Fruit fly (Drosophila melanogaster) whole organism, embryonic: ENCODE measurements around the gene Scgbeta.

Experiments used
- B-H1 ChIP-seq: fragments of 200-800 bp; sonication (Bioruptor generic); IDR thresholded peaks from 3 replicates; pipeline ENCODE4 v1.3.6; 2022; ENCODE audit warnings: missing biosample characterization, missing genetic modification characterization
- Bgb ChIP-seq: fragments of 200-800 bp; sonication (Bioruptor generic); IDR thresholded peaks from 2 replicates; pipeline ENCODE4 v1.3.6; 2022; ENCODE audit warnings: missing biosample characterization, missing genetic modification characterization; ENCODE audit not compliant: partially characterized antibody
- CG11456 ChIP-seq: fragments of 200-800 bp; sonication (Bioruptor generic); IDR thresholded peaks from 3 replicates; pipeline ENCODE4 v1.3.6; 2022; ENCODE audit warnings: missing biosample characterization, missing genetic modification characterization
- CG1233 ChIP-seq: fragments of 200-800 bp; sonication (Bioruptor generic); optimal IDR thresholded peaks from 4 replicates; lab custom pipeline; 2018; ENCODE audit warnings: missing biosample characterization, mild to moderate bottlenecking, missing genetic modification characterization
- CG13894 ChIP-seq: fragments of 200-800 bp; sonication (Bioruptor generic); optimal IDR thresholded peaks from 3 replicates; lab custom pipeline; 2018; ENCODE audit warnings: missing biosample characterization, mild to moderate bottlenecking, missing genetic modification characterization, moderate library complexity
- CG14710 ChIP-seq: fragments of 200-800 bp; sonication (Bioruptor generic); optimal IDR thresholded peaks from 3 replicates; lab custom pipeline; 2019; ENCODE audit warnings: missing biosample characterization, mild to moderate bottlenecking, missing genetic modification characterization, moderate library complexity
- CG15073 ChIP-seq: fragments of 200-800 bp; sonication (Bioruptor generic); optimal IDR thresholded peaks from 2 replicates; lab custom pipeline; 2016; ENCODE audit warnings: missing biosample characterization, missing genetic modification characterization
- CG2129 ChIP-seq: fragments of 200-800 bp; sonication (Bioruptor generic); IDR thresholded peaks from 2 replicates; pipeline ENCODE4 v1.3.6; 2022; ENCODE audit warnings: missing biosample characterization, missing genetic modification characterization; ENCODE audit not compliant: partially characterized antibody
- CG4707 ChIP-seq: fragments of 200-800 bp; sonication (Bioruptor generic); optimal IDR thresholded peaks from 2 replicates; lab custom pipeline; 2018; ENCODE audit warnings: missing biosample characterization, mild to moderate bottlenecking, missing genetic modification characterization, moderate library complexity
- CG6854 ChIP-seq: fragments of 200-800 bp; sonication (Bioruptor generic); optimal IDR thresholded peaks from 3 replicates; lab custom pipeline; 2017; ENCODE audit warnings: missing biosample characterization, mild to moderate bottlenecking, missing genetic modification characterization
- CG7987 ChIP-seq: fragments of 200-800 bp; sonication (Bioruptor generic); optimal IDR thresholded peaks from 2 replicates; lab custom pipeline; 2018; ENCODE audit warnings: missing biosample characterization, mild to moderate bottlenecking, missing genetic modification characterization, moderate library complexity
- Elba2 ChIP-seq: fragments of 200-800 bp; sonication (Bioruptor generic); optimal IDR thresholded peaks from 3 replicates; lab custom pipeline; 2016; ENCODE audit warnings: missing biosample characterization, missing genetic modification characterization
- Ets65A ChIP-seq: fragments of 200-800 bp; sonication (Bioruptor generic); peaks from one replicate; lab custom pipeline; 2016; ENCODE audit warnings: missing biosample characterization, missing genetic modification characterization
- Fer2 ChIP-seq: fragments of 200-800 bp; sonication (Bioruptor generic); optimal IDR thresholded peaks from 2 replicates; lab custom pipeline; 2018; ENCODE audit warnings: missing biosample characterization, mild to moderate bottlenecking, missing genetic modification characterization, moderate library complexity
- Fer3 ChIP-seq: fragments of 200-800 bp; sonication (Bioruptor generic); optimal IDR thresholded peaks from 2 replicates; lab custom pipeline; 2018; ENCODE audit warnings: missing biosample characterization, mild to moderate bottlenecking, missing genetic modification characterization, moderate library complexity
- HHEX ChIP-seq: fragments of 200-800 bp; sonication (Bioruptor generic); optimal IDR thresholded peaks from 3 replicates; lab custom pipeline; 2017; ENCODE audit warnings: missing biosample characterization, mild to moderate bottlenecking, missing genetic modification characterization, missing genetic modification reagents
- HLH4C ChIP-seq: fragments of 200-800 bp; sonication (Bioruptor generic); IDR thresholded peaks from 3 replicates; pipeline ENCODE4 v1.3.6; 2022; ENCODE audit warnings: missing biosample characterization, missing genetic modification characterization; ENCODE audit not compliant: partially characterized antibody
- Hmr ChIP-seq: fragments of 200-800 bp; sonication (Bioruptor generic); optimal IDR thresholded peaks from 3 replicates; lab custom pipeline; 2017; ENCODE audit warnings: mild to moderate bottlenecking, missing biosample characterization, missing genetic modification reagents, missing genetic modification characterization
- Hr39 ChIP-seq: fragments of >200 bp; optimal IDR thresholded peaks from 2 replicates; lab custom pipeline; 2017
- Hr78 ChIP-seq, 2 experiments: fragments of 200-800 bp in 1 of 2; fragments of >200 bp in 1 of 2; sonication (Bioruptor generic) in 1 of 2; optimal IDR thresholded peaks; 2 replicates each; lab custom pipeline; 2017 to 2019; ENCODE audit warnings: missing biosample characterization in 2 of 2, missing genetic modification characterization in 2 of 2, mild to moderate bottlenecking in 1 of 2, moderate library complexity in 1 of 2
- MESR4 ChIP-seq: fragments of 200-800 bp; sonication (Bioruptor generic); optimal IDR thresholded peaks from 2 replicates; lab custom pipeline; 2018; ENCODE audit warnings: missing biosample characterization, mild to moderate bottlenecking, missing genetic modification characterization, moderate library complexity
- Rfx ChIP-seq: fragments of 200-800 bp; sonication (Bioruptor generic); IDR thresholded peaks from 2 replicates; pipeline ENCODE4 v1.3.6; 2022; ENCODE audit warnings: missing biosample characterization, missing genetic modification characterization
- Sry-δ ChIP-seq: fragments of 200-800 bp; sonication (Bioruptor generic); optimal IDR thresholded peaks from 2 replicates; lab custom pipeline; 2016; ENCODE audit warnings: missing biosample characterization, missing genetic modification characterization
- TFAM ChIP-seq: fragments of 200-800 bp; sonication (Bioruptor generic); optimal IDR thresholded peaks from 2 replicates; lab custom pipeline; 2017; ENCODE audit warnings: missing biosample characterization, missing genetic modification characterization, inconsistent platforms
- abd-A ChIP-seq: fragments of 200-800 bp; sonication (Bioruptor generic); optimal IDR thresholded peaks from 3 replicates; lab custom pipeline; 2019; ENCODE audit warnings: missing biosample characterization, mild to moderate bottlenecking, missing genetic modification characterization, moderate library complexity
- bbx ChIP-seq: fragments of 200-800 bp; sonication (Bioruptor generic); IDR thresholded peaks from 2 replicates; pipeline ENCODE4 v1.3.6; 2022; ENCODE audit warnings: missing biosample characterization, missing genetic modification characterization; ENCODE audit not compliant: partially characterized antibody
- btn ChIP-seq: fragments of 200-800 bp; sonication (Bioruptor generic); optimal IDR thresholded peaks from 2 replicates; lab custom pipeline; 2016; ENCODE audit warnings: missing biosample characterization, missing genetic modification characterization
- cas ChIP-seq: fragments of 200-800 bp; sonication (Bioruptor generic); IDR thresholded peaks from 2 replicates; pipeline ENCODE4 v1.3.6; 2022; ENCODE audit warnings: missing biosample characterization, missing genetic modification characterization
- corto ChIP-seq: fragments of 200-800 bp; sonication (Bioruptor generic); optimal IDR thresholded peaks from 2 replicates; lab custom pipeline; 2016; ENCODE audit warnings: missing biosample characterization, mild to moderate bottlenecking, missing genetic modification characterization, moderate library complexity
- dimm ChIP-seq: fragments of 200-800 bp; sonication (Bioruptor generic); IDR thresholded peaks from 2 replicates; pipeline ENCODE4 v1.3.6; 2022; ENCODE audit warnings: missing biosample characterization, missing genetic modification characterization
- dmrt11E ChIP-seq: fragments of 200-800 bp; sonication (Bioruptor generic); optimal IDR thresholded peaks from 3 replicates; lab custom pipeline; 2018; ENCODE audit warnings: missing biosample characterization, mild to moderate bottlenecking, missing genetic modification characterization, moderate library complexity
- exex ChIP-seq: fragments of 200-800 bp; sonication (Bioruptor generic); optimal IDR thresholded peaks from 4 replicates; lab custom pipeline; 2018; ENCODE audit warnings: missing biosample characterization, mild to moderate bottlenecking, missing genetic modification characterization, moderate library complexity
- ftz-f1 ChIP-seq: fragments of 200-800 bp; sonication (Bioruptor generic); optimal IDR thresholded peaks from 2 replicates; lab custom pipeline; 2016; ENCODE audit warnings: missing biosample characterization, missing genetic modification characterization
- gfzf ChIP-seq: fragments of 200-800 bp; sonication (Bioruptor generic); optimal IDR thresholded peaks from 2 replicates; lab custom pipeline; 2016; ENCODE audit warnings: missing biosample characterization, mild to moderate bottlenecking, missing genetic modification characterization, moderate library complexity
- inv ChIP-seq: fragments of 200-800 bp; sonication (Bioruptor generic); IDR thresholded peaks from 2 replicates; pipeline ENCODE4 v1.3.6; 2022; ENCODE audit warnings: missing biosample characterization, missing genetic modification characterization; ENCODE audit not compliant: partially characterized antibody
- psq ChIP-seq: fragments of 200-800 bp; sonication (Bioruptor generic); optimal IDR thresholded peaks from 2 replicates; lab custom pipeline; 2017; ENCODE audit warnings: missing biosample characterization, missing genetic modification characterization
- rib ChIP-seq: fragments of 200-800 bp; sonication (Bioruptor generic); IDR thresholded peaks from 2 replicates; pipeline ENCODE4 v1.3.6; 2022; ENCODE audit warnings: missing biosample characterization, missing genetic modification characterization
- row ChIP-seq: fragments of 200-800 bp; sonication (Bioruptor generic); IDR thresholded peaks from 3 replicates; pipeline ENCODE4 v1.3.6; 2022; ENCODE audit warnings: missing biosample characterization, missing genetic modification characterization
- sug ChIP-seq: fragments of 200-800 bp; optimal IDR thresholded peaks from 2 replicates; lab custom pipeline; 2019; ENCODE audit warnings: missing biosample characterization, mild to moderate bottlenecking, missing genetic modification characterization, moderate library complexity
- tio ChIP-seq: fragments of 200-800 bp; sonication (Bioruptor generic); optimal IDR thresholded peaks from 2 replicates; lab custom pipeline; 2017; ENCODE audit warnings: missing biosample characterization, missing genetic modification characterization, inconsistent platforms
- tna ChIP-seq: fragments of 200-800 bp; sonication (Bioruptor generic); IDR thresholded peaks from 2 replicates; pipeline ENCODE4 v1.3.6; 2022; ENCODE audit warnings: missing biosample characterization, missing genetic modification characterization; ENCODE audit not compliant: partially characterized antibody
- toy ChIP-seq: fragments of 200-800 bp; sonication (Bioruptor generic); IDR thresholded peaks from 2 replicates; pipeline ENCODE4 v1.3.6; 2022; ENCODE audit warnings: missing biosample characterization, missing genetic modification characterization
- twi ChIP-seq: fragments of 200-800 bp; optimal IDR thresholded peaks from 2 replicates; lab custom pipeline; 2019; ENCODE audit warnings: missing biosample characterization, mild to moderate bottlenecking, missing genetic modification characterization, moderate library complexity

The Scgbeta gene

DNA sequence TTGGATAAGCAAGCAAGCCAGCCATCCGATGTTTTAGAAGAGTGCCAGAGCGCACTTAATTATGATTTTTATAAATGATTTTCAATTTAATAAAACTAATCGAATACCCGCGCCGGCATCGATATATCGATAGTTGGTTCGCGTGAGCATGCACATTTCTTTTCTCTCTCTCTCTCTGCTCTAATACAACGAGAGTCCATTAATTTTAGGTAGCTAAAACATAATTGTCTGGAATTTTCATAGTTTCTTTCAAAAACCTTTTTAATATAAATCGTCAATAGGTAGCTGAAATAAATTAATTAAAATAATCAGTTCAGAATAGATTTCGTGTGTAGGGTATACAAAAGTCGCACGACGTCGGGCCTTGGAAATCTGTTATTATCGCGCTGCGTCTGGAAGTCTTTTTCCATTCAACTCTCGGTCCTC lies 26.7 kb upstream of the Scgbeta start, which contains the start of gene CG18549 (continued):
- TF ChIP-seq MESR4 (GFP tag; lab: Kevin White, UChicago) (peak; percentile 97), Hmr (GFP tag; lab: Kevin White, UChicago) (peak; percentile 100), CG6854 (GFP tag; lab: Kevin White, UChicago) (peak; percentile 100), toy (GFP tag; lab: Robert Waterston, UW) (peak; percentile 99), psq (peak; percentile 97), Sry-δ (GFP tag; lab: Kevin White, UChicago) (peak; percentile 87), CG1233 (GFP tag; lab: Kevin White, UChicago) (peak; percentile 100), Rfx (GFP tag; lab: Robert Waterston, UW) (peak; percentile 100), TFAM (GFP tag; lab: Kevin White, UChicago) (peak; percentile 96)

DNA sequence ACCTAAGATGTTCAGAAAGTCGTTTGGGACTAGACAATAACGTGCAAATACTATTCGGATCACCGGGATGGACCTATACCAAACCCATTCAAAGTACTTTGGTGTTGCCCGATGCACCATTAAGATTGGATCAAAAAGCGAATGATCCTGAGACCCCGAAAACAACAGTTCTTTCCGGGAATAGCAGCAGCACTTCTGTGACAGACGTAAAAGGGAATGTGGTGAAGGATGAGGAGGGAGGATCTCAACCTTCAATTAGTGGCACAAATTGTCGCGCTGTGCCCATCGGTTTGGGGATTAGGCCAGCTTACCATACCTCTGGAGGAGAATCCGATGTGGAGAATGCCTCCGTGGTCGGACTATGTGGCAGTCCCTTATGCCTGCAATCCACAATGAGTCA lies 26.1 kb upstream of the Scgbeta start:
- TF ChIP-seq CG15073 (GFP tag; lab: Kevin White, UChicago): no peak
- peak; percentile 92 for TF ChIP-seq Ets65A (GFP tag; lab: Kevin White, UChicago)

DNA sequence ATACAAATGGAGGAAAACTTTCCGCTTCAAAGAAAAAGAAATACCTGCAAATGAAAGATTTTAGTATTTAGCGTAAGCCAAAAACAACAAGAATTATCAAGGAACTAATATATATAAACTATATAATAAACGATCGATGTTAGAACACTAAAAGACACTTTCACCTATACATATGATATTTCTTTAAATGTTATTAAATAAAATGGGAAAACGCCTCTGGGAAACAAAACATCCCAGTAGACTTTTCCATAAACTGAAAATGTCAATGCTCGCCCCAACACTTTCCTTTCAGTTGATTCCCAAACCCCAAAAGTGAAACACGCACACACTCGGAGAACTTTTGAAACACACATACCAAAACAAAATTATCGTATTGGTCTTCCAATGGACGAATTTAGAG lies 25.1 kb upstream of the Scgbeta start, which contains the start of gene vrs:
TSS of gene vrs (plus strand) at position 301 of the 400 bp plus-strand sequence.
- TF ChIP-seq Fer3 (tag; lab: Kevin White, UChicago): no peak
- no peak for TF ChIP-seq dmrt11E
- TF ChIP-seq Elba2: no peak
- no peak for TF ChIP-seq Fer2 (tag; lab: Kevin White, UChicago)
- no peak for TF ChIP-seq CG14710 (tag; lab: Kevin White, UChicago)
- TF ChIP-seq row (GFP tag; lab: Robert Waterston, UW): no peak
- no peak for TF ChIP-seq gfzf
- no peak for TF ChIP-seq CG11456 (GFP tag; lab: Robert Waterston, UW)
- no peak for TF ChIP-seq CG4707
- TF ChIP-seq Hr39 (lab: Kevin White, UChicago): no peak
- TF ChIP-seq tio (GFP tag; lab: Kevin White, UChicago): no peak
- no peak for TF ChIP-seq dimm (GFP tag; lab: Robert Waterston, UW)

DNA sequence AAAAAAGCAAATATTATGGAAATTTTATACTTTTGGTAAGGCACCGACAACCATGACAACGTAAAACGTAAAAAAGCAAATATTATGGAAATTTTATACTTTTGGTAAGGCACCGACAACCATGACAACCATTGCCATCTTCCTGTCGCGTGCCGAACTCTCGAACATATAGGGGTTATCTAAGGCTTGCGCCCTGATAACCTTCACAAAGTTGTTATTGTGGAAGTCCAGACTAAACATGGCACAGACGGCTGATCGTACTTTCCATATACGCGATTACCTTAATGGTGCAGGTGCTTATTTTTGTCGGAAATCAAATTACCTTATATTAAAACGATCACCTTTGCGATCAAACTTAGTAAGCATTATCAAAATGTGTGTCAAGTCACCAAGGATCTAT lies 23.2 kb upstream of the Scgbeta start:
- TF ChIP-seq cas (no peak), inv (GFP tag; lab: Robert Waterston, UW) (no peak), exex (tag; lab: Kevin White, UChicago) (peak; percentile 12), CG7987 (GFP tag; lab: Kevin White, UChicago) (peak; percentile 29), Hr78 (GFP tag; optimal IDR thresholded peaks at IDR 0.05; lab: Kevin White, UChicago) (no peak), B-H1 (GFP tag; lab: Robert Waterston, UW) (no peak), btn (GFP tag; lab: Kevin White, UChicago) (no peak)

DNA sequence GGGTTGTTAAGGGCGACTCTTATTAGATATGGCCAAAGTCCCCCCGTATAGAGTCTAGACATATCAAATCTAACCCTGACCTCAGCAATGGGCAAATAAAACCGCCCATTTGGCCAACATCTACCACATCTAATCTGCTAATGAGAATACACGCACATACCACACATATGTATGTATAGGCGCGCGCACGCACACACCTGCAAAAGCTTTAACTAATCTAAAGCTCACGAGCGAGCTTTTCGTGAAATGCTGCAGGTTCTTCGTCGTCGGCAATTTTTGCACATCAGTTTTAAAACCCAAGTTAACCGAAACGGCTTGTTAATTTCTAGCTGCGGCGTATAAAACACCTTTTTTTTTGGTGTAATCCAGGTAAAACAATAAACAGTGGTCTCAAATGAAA lies 21.5 kb upstream of the Scgbeta start:
- peak; percentile 48 for TF ChIP-seq abd-A (tag; lab: Kevin White, UChicago)
- no peak for TF ChIP-seq twi
- no peak for TF ChIP-seq CG2129
- peak; percentile 27 for TF ChIP-seq ftz-f1 (GFP tag; lab: Kevin White, UChicago)
- TF ChIP-seq CG13894: peak; percentile 30
- TF ChIP-seq HLH4C: 0 out of 3 replicates have a peak, but pooled peaks have one; percentile 19
- TF ChIP-seq sug (tag; lab: Kevin White, UChicago): peak; percentile 20
- no peak for TF ChIP-seq HHEX
- TF ChIP-seq tna (GFP tag; lab: Robert Waterston, UW): 0 out of 2 replicates have a peak, but pooled peaks have one; percentile 37
- TF ChIP-seq rib: no peak; the same call in 1 of the 2 replicates
- TF ChIP-seq Bgb: peak; percentile 20; the same call in 1 of the 2 replicates
- TF ChIP-seq corto (GFP tag; lab: Kevin White, UChicago): peak; percentile 8
- peak; percentile 95 for TF ChIP-seq exex (tag; lab: Kevin White, UChicago)
- TF ChIP-seq bbx (GFP tag; lab: Robert Waterston, UW): 0 out of 2 replicates have a peak, but pooled peaks have one; percentile 6
